Fruit fly (Drosophila melanogaster): ENCODE measurements around the gene CG15386.

The CG15386 gene

dm6 chr2L:2189100-2189499 lies 27.9 kb downstream of the CG15386 start (continued):
- no peak for TF ChIP-seq schlank (tag; optimal IDR thresholded peaks at IDR 0.05)
- no peak for TF ChIP-seq Hr39 (optimal IDR thresholded peaks at IDR 0.05)
- TF ChIP-seq pros (GFP tag; optimal IDR thresholded peaks at IDR 0.05) = no peak
- TF ChIP-seq zfh1 (GFP tag; IDR thresholded peaks at IDR 0.05) = peak; percentile 91
- no peak for TF ChIP-seq sd (tag; optimal IDR thresholded peaks at IDR 0.05)
- TF ChIP-seq Kr (GFP tag; optimal IDR thresholded peaks at IDR 0.05) = no peak
- no peak for TF ChIP-seq CG2129 (GFP tag; IDR thresholded peaks at IDR 0.05; ENCODE audit: partially characterized antibody)
- TF ChIP-seq pnt (GFP tag; optimal IDR thresholded peaks at IDR 0.05) = peak; percentile 66
- no peak for TF ChIP-seq fd102C (GFP tag; optimal IDR thresholded peaks at IDR 0.05)
- TF ChIP-seq CG8388 (GFP tag; optimal IDR thresholded peaks at IDR 0.05) = peak; percentile 80
- peak; percentile 72 for TF ChIP-seq croc (GFP tag; conservative IDR thresholded peaks at IDR 0.05)
- TF ChIP-seq CG15696 (tag; optimal IDR thresholded peaks at IDR 0.05) = peak; percentile 68
- peak; percentile 47 for TF ChIP-seq CG18619 (GFP tag; optimal IDR thresholded peaks at IDR 0.05)
- TF ChIP-seq CG3995 (GFP tag; optimal IDR thresholded peaks at IDR 0.05) = no peak
- no peak for TF ChIP-seq CG6272 (GFP tag; IDR thresholded peaks at IDR 0.05)
- TF ChIP-seq CG7357 (GFP tag; IDR thresholded peaks at IDR 0.05) = peak; percentile 54; the same call in 1 of the 3 replicates
- TF ChIP-seq pita (GFP tag; optimal IDR thresholded peaks at IDR 0.05) = no peak
- peak; percentile 27 for TF ChIP-seq HHEX (GFP tag; optimal IDR thresholded peaks at IDR 0.05)
- TF ChIP-seq Usf (GFP tag; optimal IDR thresholded peaks at IDR 0.05) = peak; percentile 41
- TF ChIP-seq danr (GFP tag; IDR thresholded peaks at IDR 0.05) = no peak
- peak; percentile 68 for TF ChIP-seq kni (GFP tag; optimal IDR thresholded peaks at IDR 0.05)
- TF ChIP-seq Fer2 (tag; optimal IDR thresholded peaks at IDR 0.05) = no peak
- no peak for TF ChIP-seq Taf1 (GFP tag; IDR thresholded peaks at IDR 0.05)
- no peak for TF ChIP-seq cas (GFP tag; IDR thresholded peaks at IDR 0.05)
- no peak for TF ChIP-seq br (optimal IDR thresholded peaks at IDR 0.05)
- TF ChIP-seq slbo (GFP tag; IDR thresholded peaks at IDR 0.05) = no peak
- TF ChIP-seq phol (tag; optimal IDR thresholded peaks at IDR 0.05) = peak; percentile 79
- TF ChIP-seq CG12236 (GFP tag; optimal IDR thresholded peaks at IDR 0.05) = peak; percentile 45
- no peak for TF ChIP-seq abd-A (tag; optimal IDR thresholded peaks at IDR 0.05)
- TF ChIP-seq peb (GFP tag; IDR thresholded peaks at IDR 0.05) = peak; percentile 42; the same call in 1 of the 2 replicates
- no peak for TF ChIP-seq Hand (GFP tag; optimal IDR thresholded peaks at IDR 0.05)
- TF ChIP-seq CG11723 (GFP tag; optimal IDR thresholded peaks at IDR 0.05) = peak; percentile 26
- TF ChIP-seq disco-r (GFP tag; optimal IDR thresholded peaks at IDR 0.05) = no peak
- TF ChIP-seq HLH4C (GFP tag; IDR thresholded peaks at IDR 0.05; ENCODE audit: partially characterized antibody) = no peak
- TF ChIP-seq Awh (GFP tag; IDR thresholded peaks at IDR 0.05) = peak; percentile 71; the same call in 1 of the 2 replicates
- no peak for TF ChIP-seq CTCF (GFP tag; optimal IDR thresholded peaks at IDR 0.05)
- TF ChIP-seq ham (GFP tag; IDR thresholded peaks at IDR 0.05) = no peak
- TF ChIP-seq jumu (GFP tag; optimal IDR thresholded peaks at IDR 0.05) = peak; percentile 59
- no peak for TF ChIP-seq CG15073 (GFP tag; optimal IDR thresholded peaks at IDR 0.05)
- no peak for TF ChIP-seq hth (optimal IDR thresholded peaks at IDR 0.05)
- TF ChIP-seq CG13296 (GFP tag; optimal IDR thresholded peaks at IDR 0.05) = no peak
- TF ChIP-seq usp (GFP tag; optimal IDR thresholded peaks at IDR 0.05) = no peak
- peak; percentile 14; the same call in 1 of the 2 replicates for TF ChIP-seq Ada2b (GFP tag; IDR thresholded peaks at IDR 0.05)
- TF ChIP-seq CG18476 (GFP tag; optimal IDR thresholded peaks at IDR 0.05) = peak; percentile 40
- TF ChIP-seq CG10565 (GFP tag; optimal IDR thresholded peaks at IDR 0.05) = no peak
- TF ChIP-seq Dip2 (GFP tag; IDR thresholded peaks at IDR 0.05) = no peak
- no peak for TF ChIP-seq CG2889 (GFP tag; IDR thresholded peaks at IDR 0.05)
- TF ChIP-seq CG10321 (GFP tag; IDR thresholded peaks at IDR 0.05) = no peak
- TF ChIP-seq CG12219 (GFP tag; optimal IDR thresholded peaks at IDR 0.05) = peak; percentile 44
- no peak for TF ChIP-seq CG43689 (GFP tag; IDR thresholded peaks at IDR 0.05)
- peak; percentile 82 for TF ChIP-seq zf30C (GFP tag; optimal IDR thresholded peaks at IDR 0.05)
- no peak for TF ChIP-seq Elba2 (GFP tag; optimal IDR thresholded peaks at IDR 0.05)
- peak; percentile 11 for TF ChIP-seq ab (GFP tag; optimal IDR thresholded peaks at IDR 0.05)
- TF ChIP-seq Jarid2 (GFP tag; optimal IDR thresholded peaks at IDR 0.05) = no peak

All from whole organism, embryonic.